Fruit fly (Drosophila melanogaster) whole organism, embryonic: ENCODE results near the gene CG18281.
"Not testable (repeated sequence)": the region's sequence is repeated elsewhere in the genome, so short reads cannot be mapped to it uniquely, and the experiment has no call there.

Experiments
- Ada2b ChIP-seq: fragments of 200-800 bp; sonication (Bioruptor generic); IDR thresholded peaks from 2 replicates; pipeline ENCODE4 v1.3.6; 2022; ENCODE audit warnings: missing biosample characterization, missing genetic modification characterization
- CG10462 ChIP-seq: fragments of 200-800 bp; sonication (Bioruptor generic); optimal IDR thresholded peaks from 2 replicates; lab custom pipeline; 2016; ENCODE audit warnings: missing biosample characterization, missing genetic modification characterization
- CG10543 ChIP-seq: fragments of 200-800 bp; sonication (Bioruptor generic); optimal IDR thresholded peaks from 3 replicates; lab custom pipeline; 2017; ENCODE audit warnings: missing biosample characterization, mild to moderate bottlenecking, missing genetic modification characterization, moderate library complexity
- CG10959 ChIP-seq: fragments of 200-800 bp; sonication (Bioruptor generic); IDR thresholded peaks from 2 replicates; pipeline ENCODE4 v1.3.6; 2022; ENCODE audit warnings: missing biosample characterization, missing genetic modification characterization
- CG10979 ChIP-seq: fragments of 200-800 bp; sonication (Bioruptor generic); optimal IDR thresholded peaks from 2 replicates; lab custom pipeline; 2018; ENCODE audit warnings: missing biosample characterization, mild to moderate bottlenecking, missing genetic modification characterization, moderate library complexity
- CG11695 ChIP-seq: fragments of 200-800 bp; sonication (Bioruptor generic); IDR thresholded peaks from 3 replicates; pipeline ENCODE4 v1.3.6; 2022; ENCODE audit warnings: missing biosample characterization, missing genetic modification characterization
- CG11696 ChIP-seq: fragments of 200-800 bp; sonication (Bioruptor generic); IDR thresholded peaks from 2 replicates; pipeline ENCODE4 v1.3.6; 2022; ENCODE audit warnings: missing biosample characterization, missing genetic modification characterization
- CG13424 ChIP-seq: fragments of 200-800 bp; sonication (Bioruptor generic); optimal IDR thresholded peaks from 2 replicates; lab custom pipeline; 2019; ENCODE audit warnings: missing biosample characterization, mild to moderate bottlenecking, missing genetic modification characterization, moderate library complexity
- CG14965 ChIP-seq: fragments of 200-800 bp; sonication (Bioruptor generic); optimal IDR thresholded peaks from 2 replicates; lab custom pipeline; 2016; ENCODE audit warnings: missing biosample characterization, missing genetic modification characterization, borderline replicate concordance
- CG15479 ChIP-seq: fragments of 200-800 bp; sonication (Bioruptor generic); optimal IDR thresholded peaks from 3 replicates; lab custom pipeline; 2019; ENCODE audit warnings: missing biosample characterization, mild to moderate bottlenecking, missing genetic modification characterization, moderate library complexity
- CG1647 ChIP-seq: fragments of 200-800 bp; sonication (Bioruptor generic); optimal IDR thresholded peaks from 3 replicates; lab custom pipeline; 2016; ENCODE audit warnings: missing biosample characterization, missing genetic modification characterization
- CG17361 ChIP-seq: fragments of 200-800 bp; sonication (Bioruptor generic); IDR thresholded peaks from 3 replicates; pipeline ENCODE4 v1.3.6; 2022; ENCODE audit warnings: missing biosample characterization, missing genetic modification characterization
- CG18262 ChIP-seq: fragments of 200-800 bp; optimal IDR thresholded peaks from 3 replicates; lab custom pipeline; 2019; ENCODE audit warnings: missing biosample characterization, mild to moderate bottlenecking, missing genetic modification characterization, moderate library complexity
- CG2199 ChIP-seq: fragments of 200-800 bp; sonication (Bioruptor generic); IDR thresholded peaks from 3 replicates; pipeline ENCODE4 v1.3.6; 2022; ENCODE audit warnings: missing biosample characterization, missing genetic modification characterization
- CG31365 ChIP-seq: fragments of 200-800 bp; sonication (Bioruptor generic); optimal IDR thresholded peaks from 2 replicates; lab custom pipeline; 2018; ENCODE audit warnings: missing biosample characterization, mild to moderate bottlenecking, missing genetic modification characterization
- CG3281 ChIP-seq: fragments of 200-800 bp; sonication (Bioruptor generic); optimal IDR thresholded peaks from 3 replicates; lab custom pipeline; 2017; ENCODE audit warnings: missing biosample characterization, mild to moderate bottlenecking, missing genetic modification characterization
- CG3995 ChIP-seq: fragments of 200-800 bp; sonication (Bioruptor generic); optimal IDR thresholded peaks from 3 replicates; lab custom pipeline; 2016; ENCODE audit warnings: missing biosample characterization, missing genetic modification characterization
- CG4328 ChIP-seq: fragments of 200-800 bp; sonication (Bioruptor generic); optimal IDR thresholded peaks from 3 replicates; lab custom pipeline; 2017; ENCODE audit warnings: missing biosample characterization, missing genetic modification reagents, missing genetic modification characterization
- CG6272 ChIP-seq: fragments of 200-800 bp; sonication (Bioruptor generic); IDR thresholded peaks from 2 replicates; pipeline ENCODE4 v1.3.6; 2022; ENCODE audit warnings: missing biosample characterization, missing genetic modification characterization
- CG7372 ChIP-seq: fragments of 200-800 bp; sonication (Bioruptor generic); IDR thresholded peaks from 2 replicates; pipeline ENCODE4 v1.3.6; 2022; ENCODE audit warnings: missing biosample characterization, missing genetic modification characterization
- CG7745 ChIP-seq: fragments of 200-800 bp; sonication (Bioruptor generic); optimal IDR thresholded peaks from 2 replicates; lab custom pipeline; 2018; ENCODE audit warnings: missing biosample characterization, mild to moderate bottlenecking, missing genetic modification characterization, moderate library complexity
- CG9609 ChIP-seq: fragments of 200-800 bp; sonication (Bioruptor generic); optimal IDR thresholded peaks from 3 replicates; lab custom pipeline; 2016; ENCODE audit warnings: missing biosample characterization, missing genetic modification characterization
- Chrac-16 ChIP-seq: fragments of 200-800 bp; sonication (Bioruptor generic); optimal IDR thresholded peaks from 3 replicates; lab custom pipeline; 2016; ENCODE audit warnings: missing biosample characterization, missing genetic modification characterization
- CrebB ChIP-seq: fragments of 200-800 bp; sonication (Bioruptor generic); optimal IDR thresholded peaks from 3 replicates; lab custom pipeline; 2018; ENCODE audit warnings: missing biosample characterization, mild to moderate bottlenecking, missing genetic modification characterization
- D ChIP-seq, 2 experiments: fragments of 200-800 bp in 1 of 2; fragments of >200 bp in 1 of 2; sonication (Bioruptor generic) in 1 of 2; optimal IDR thresholded peaks; 2 replicates in 1 of 2; 3 replicates in 1 of 2; lab custom pipeline; 2017; ENCODE audit warnings: mild to moderate bottlenecking in 1 of 2, missing biosample characterization in 1 of 2, missing genetic modification characterization in 1 of 2, missing genetic modification reagents in 1 of 2
- Dad ChIP-seq: fragments of 200-800 bp; sonication (Bioruptor generic); optimal IDR thresholded peaks from 3 replicates; lab custom pipeline; 2016; ENCODE audit warnings: missing biosample characterization, missing genetic modification characterization
- Elba2 ChIP-seq: fragments of 200-800 bp; sonication (Bioruptor generic); optimal IDR thresholded peaks from 3 replicates; lab custom pipeline; 2016; ENCODE audit warnings: missing biosample characterization, missing genetic modification characterization
- Fer2 ChIP-seq: fragments of 200-800 bp; sonication (Bioruptor generic); optimal IDR thresholded peaks from 2 replicates; lab custom pipeline; 2018; ENCODE audit warnings: missing biosample characterization, mild to moderate bottlenecking, missing genetic modification characterization, moderate library complexity
- HmgD ChIP-seq: fragments of 200-800 bp; sonication (Bioruptor generic); optimal IDR thresholded peaks from 3 replicates; lab custom pipeline; 2016; ENCODE audit warnings: missing biosample characterization, missing genetic modification characterization
- Hr51 ChIP-seq, 2 experiments: fragments of 200-800 bp; sonication (Bioruptor generic); optimal IDR thresholded peaks; 2 replicates in 1 of 2; 3 replicates in 1 of 2; lab custom pipeline; 2016 to 2018; ENCODE audit warnings: missing biosample characterization in 2 of 2, missing genetic modification characterization in 2 of 2, mild to moderate bottlenecking in 1 of 2, moderate library complexity in 1 of 2
- Hsf ChIP-seq: fragments of 200-800 bp; sonication (Bioruptor generic); optimal IDR thresholded peaks from 3 replicates; lab custom pipeline; 2016; ENCODE audit warnings: missing biosample characterization, missing genetic modification characterization
- Med ChIP-seq: fragments of 200-800 bp; sonication (Bioruptor generic); peaks from one replicate; lab custom pipeline; 2016; ENCODE audit warnings: missing biosample characterization, missing genetic modification characterization, mild to moderate bottlenecking, inconsistent platforms, moderate library complexity
- Rfx ChIP-seq: fragments of 200-800 bp; sonication (Bioruptor generic); IDR thresholded peaks from 2 replicates; pipeline ENCODE4 v1.3.6; 2022; ENCODE audit warnings: missing biosample characterization, missing genetic modification characterization
- Sin3A ChIP-seq: fragments of >200 bp; optimal IDR thresholded peaks from 2 replicates; lab custom pipeline; 2018
- bowl ChIP-seq: fragments of 200-800 bp; sonication (Bioruptor generic); IDR thresholded peaks from 2 replicates; pipeline ENCODE4 v1.3.6; 2022; ENCODE audit warnings: missing biosample characterization, missing genetic modification characterization
- dm ChIP-seq: fragments of 200-800 bp; sonication (Bioruptor generic); optimal IDR thresholded peaks from 3 replicates; lab custom pipeline; 2016; ENCODE audit warnings: missing biosample characterization, missing genetic modification characterization
- gem ChIP-seq: fragments of 200-800 bp; sonication (Bioruptor generic); optimal IDR thresholded peaks from 2 replicates; lab custom pipeline; 2019; ENCODE audit warnings: missing biosample characterization, mild to moderate bottlenecking, missing genetic modification characterization, moderate library complexity
- hb ChIP-seq: fragments of 200-800 bp; sonication (Bioruptor generic); IDR thresholded peaks from 3 replicates; pipeline ENCODE4 v1.3.6; 2022; ENCODE audit warnings: missing biosample characterization, missing genetic modification characterization; ENCODE audit not compliant: partially characterized antibody
- klu ChIP-seq: fragments of 200-800 bp; sonication (Bioruptor generic); IDR thresholded peaks from 2 replicates; pipeline ENCODE4 v1.3.6; 2022; ENCODE audit warnings: missing biosample characterization, missing genetic modification characterization
- nerfin-1 ChIP-seq: fragments of 200-800 bp; sonication (Bioruptor generic); optimal IDR thresholded peaks from 3 replicates; lab custom pipeline; 2019; ENCODE audit warnings: missing biosample characterization, mild to moderate bottlenecking, missing genetic modification characterization, moderate library complexity
- prd ChIP-seq, 3 experiments: fragments of >200 bp in 2 of 3; fragments of 200-800 bp in 1 of 3; sonication (Bioruptor generic) in 1 of 3; optimal IDR thresholded peaks in 2 of 3; IDR thresholded peaks in 1 of 3; 2 replicates in 2 of 3; 3 replicates in 1 of 3; pipeline versions ENCODE4 v1.3.6 to Lab custom; 2017 to 2022; ENCODE audit warnings: missing biosample characterization in 1 of 3, missing genetic modification characterization in 1 of 3
- row ChIP-seq: fragments of 200-800 bp; sonication (Bioruptor generic); IDR thresholded peaks from 3 replicates; pipeline ENCODE4 v1.3.6; 2022; ENCODE audit warnings: missing biosample characterization, missing genetic modification characterization
- sim ChIP-seq: fragments of 200-800 bp; sonication (Bioruptor generic); IDR thresholded peaks from 2 replicates; pipeline ENCODE4 v1.3.6; 2022; ENCODE audit warnings: missing biosample characterization, missing genetic modification characterization
- slp2 ChIP-seq: fragments of 200-800 bp; sonication (Bioruptor generic); optimal IDR thresholded peaks from 2 replicates; lab custom pipeline; 2016; ENCODE audit warnings: missing biosample characterization, missing genetic modification characterization
- toy ChIP-seq: fragments of 200-800 bp; sonication (Bioruptor generic); IDR thresholded peaks from 2 replicates; pipeline ENCODE4 v1.3.6; 2022; ENCODE audit warnings: missing biosample characterization, missing genetic modification characterization
- wdn ChIP-seq: fragments of 200-800 bp; sonication (Bioruptor generic); IDR thresholded peaks from 2 replicates; pipeline ENCODE4 v1.3.6; 2022; ENCODE audit warnings: missing biosample characterization, missing genetic modification characterization

The CG18281 gene

dm6 chr3L:20499536-20499935 lies at the start of gene CG18281:
CG18281 (plus strand) TSS chr3L:20499836.
- not testable (repeated sequence) for TF ChIP-seq CG4328; Ada2b; Dad (GFP tag; lab: Kevin White, UChicago)
- TF ChIP-seq, all 482 proteins: peak for 0; not testable (repeated sequence) for 482

dm6 chr3L:20452813-20453682 lies 46.6 kb upstream of the CG18281 start, which contains the start of gene CG5199:
CG5199 (minus strand) TSS chr3L:20452864.
- no peak for TF ChIP-seq CG10959 (GFP tag; lab: Robert Waterston, UW)
- peak; percentile 59 for TF ChIP-seq CG10979 (tag; lab: Kevin White, UChicago)
- peak; percentile 57; the same call in 1 of the 3 replicates for TF ChIP-seq hb
- no peak for TF ChIP-seq prd (optimal IDR thresholded peaks at IDR 0.05; lab: Kevin White, UChicago)
- TF ChIP-seq prd (GFP tag; IDR thresholded peaks at IDR 0.05; lab: Robert Waterston, UW) = peak; percentile 85
- TF ChIP-seq CrebB (tag; lab: Kevin White, UChicago) = no peak
- peak; percentile 72 for TF ChIP-seq Chrac-16 (GFP tag; lab: Kevin White, UChicago)
- peak; percentile 2 for TF ChIP-seq CG9609 (GFP tag; lab: Kevin White, UChicago)
- no peak for TF ChIP-seq CG2199
- peak; percentile 91 for TF ChIP-seq gem (tag; lab: Kevin White, UChicago)
- TF ChIP-seq row (GFP tag; lab: Robert Waterston, UW) = peak; percentile 80
- no peak for TF ChIP-seq Elba2 (GFP tag; lab: Kevin White, UChicago)
- TF ChIP-seq CG1647 (GFP tag; lab: Kevin White, UChicago) = peak; percentile 25
- peak; percentile 0 to 65 for TF ChIP-seq Hr51 (GFP tag; optimal IDR thresholded peaks at IDR 0.05; lab: Kevin White, UChicago)
- TF ChIP-seq dm (GFP tag; lab: Kevin White, UChicago) = peak; percentile 87
- no peak for TF ChIP-seq CG14965 (GFP tag; lab: Kevin White, UChicago)
- peak; percentile 67 for TF ChIP-seq Rfx (GFP tag; lab: Robert Waterston, UW)
- TF ChIP-seq HmgD (GFP tag; lab: Kevin White, UChicago) = no peak
- TF ChIP-seq wdn (GFP tag; lab: Robert Waterston, UW) = no peak
- TF ChIP-seq Med (GFP tag; lab: Kevin White, UChicago) = peak; percentile 56
- TF ChIP-seq nerfin-1 (tag; lab: Kevin White, UChicago) = no peak
- TF ChIP-seq Hsf (GFP tag; lab: Kevin White, UChicago) = peak; percentile 13
- TF ChIP-seq Ada2b = peak; percentile 62
- peak; percentile 43 for TF ChIP-seq CG15479 (GFP tag; lab: Kevin White, UChicago)
- TF ChIP-seq CG6272 (GFP tag; lab: Robert Waterston, UW) = peak; percentile 78
- TF ChIP-seq CG11696 (GFP tag; lab: Robert Waterston, UW) = no peak
- TF ChIP-seq CG7372 (GFP tag; lab: Robert Waterston, UW) = peak; percentile 65
- TF ChIP-seq D (optimal IDR thresholded peaks at IDR 0.05; lab: Kevin White, UChicago) = no peak
- TF ChIP-seq D (GFP tag; optimal IDR thresholded peaks at IDR 0.05; lab: Kevin White, UChicago) = peak; percentile 57
- peak; percentile 90 for TF ChIP-seq CG17361 (GFP tag; lab: Robert Waterston, UW)
- TF ChIP-seq bowl (GFP tag; lab: Robert Waterston, UW) = no peak
- peak; percentile 75 for TF ChIP-seq CG3281 (GFP tag; lab: Kevin White, UChicago)
- no peak for TF ChIP-seq CG31365 (tag; lab: Kevin White, UChicago)
- TF ChIP-seq sim (GFP tag; lab: Robert Waterston, UW) = no peak
- TF ChIP-seq CG3995 (GFP tag; lab: Kevin White, UChicago) = peak; percentile 19
- TF ChIP-seq CG13424 = peak; percentile 76
- TF ChIP-seq slp2 (GFP tag; lab: Kevin White, UChicago) = no peak
- peak; percentile 35; the same call in 1 of the 2 replicates for TF ChIP-seq klu (GFP tag; lab: Robert Waterston, UW)
- TF ChIP-seq CG7745 = no peak
- no peak for TF ChIP-seq toy (GFP tag; lab: Robert Waterston, UW)
- peak; percentile 47 for TF ChIP-seq CG10543 (GFP tag; lab: Kevin White, UChicago)
- TF ChIP-seq Sin3A (lab: Kevin White, UChicago) = peak; percentile 58
- peak; percentile 87 for TF ChIP-seq CG18262 (tag; lab: Kevin White, UChicago)
- TF ChIP-seq CG10462 (GFP tag; lab: Kevin White, UChicago) = peak; percentile 38
- TF ChIP-seq Fer2 (tag; lab: Kevin White, UChicago) = peak; percentile 29
- TF ChIP-seq CG11695 (GFP tag; lab: Robert Waterston, UW) = peak; percentile 56; the same call in 2 of the 3 replicates
